Fruit fly (Drosophila melanogaster) Kc167 (cell line): Measurements from ENCODE around the gene ida.

Experiments used
- Sin3A ChIP-seq: fragments of >200 bp; optimal IDR thresholded peaks from 2 replicates; lab custom pipeline; 2018; ENCODE audit warnings: missing external identifiers
- h ChIP-seq: fragments of >200 bp; optimal IDR thresholded peaks from 3 replicates; lab custom pipeline; 2018; ENCODE audit warnings: missing external identifiers
- insv ChIP-seq: fragments of >200 bp; optimal IDR thresholded peaks from 3 replicates; lab custom pipeline; 2018; ENCODE audit warnings: missing external identifiers
- ttk ChIP-seq: sonication (Bioruptor generic); optimal IDR thresholded peaks from 2 replicates; lab custom pipeline; 2017; ENCODE audit warnings: missing external identifiers

DNA sequence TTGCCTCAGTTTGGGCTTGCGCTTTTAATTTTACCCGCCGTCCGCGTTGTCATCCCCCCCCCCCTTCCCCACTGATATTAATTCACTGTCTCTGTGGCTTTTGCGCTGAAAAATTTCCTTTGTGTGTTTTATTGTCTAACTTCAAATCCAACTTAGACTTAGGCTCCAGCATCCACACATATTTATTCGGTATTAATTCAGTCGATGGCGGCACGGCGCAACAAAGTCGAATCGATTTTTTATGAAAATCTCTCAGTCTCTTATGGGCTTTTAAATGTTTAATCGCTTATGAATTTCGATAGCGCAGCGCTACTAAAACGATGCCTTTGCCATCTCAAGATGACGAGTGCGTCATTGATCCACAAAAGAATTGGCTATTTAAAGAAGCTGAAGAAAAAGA is 29.1 kb upstream of the ida start:
- TF ChIP-seq h (lab: Kevin White, UChicago) = no peak
- no peak for TF ChIP-seq ttk (lab: Kevin White, UChicago)
- no peak for TF ChIP-seq Sin3A
- no peak for TF ChIP-seq insv
